Worm (Caenorhabditis elegans) whole organism, L1 larva: Measurements from ENCODE around the gene F54D5.2.

ENCODE experiments used
- ceh-82 ChIP-seq, 3 experiments: fragments of 150-350 bp in 1 of 3; sonication (generic microtip) in 2 of 3; optimal IDR thresholded peaks; 2 replicates each; lab custom pipeline; 2014 to 2017; ENCODE audit warnings: missing biosample characterization in 3 of 3, missing genetic modification characterization in 3 of 3
- lin-13 ChIP-seq: fragments of 150-350 bp; optimal IDR thresholded peaks from 2 replicates; lab custom pipeline; 2014; ENCODE audit warnings: missing biosample characterization, missing genetic modification reagents, missing genetic modification characterization

DNA sequence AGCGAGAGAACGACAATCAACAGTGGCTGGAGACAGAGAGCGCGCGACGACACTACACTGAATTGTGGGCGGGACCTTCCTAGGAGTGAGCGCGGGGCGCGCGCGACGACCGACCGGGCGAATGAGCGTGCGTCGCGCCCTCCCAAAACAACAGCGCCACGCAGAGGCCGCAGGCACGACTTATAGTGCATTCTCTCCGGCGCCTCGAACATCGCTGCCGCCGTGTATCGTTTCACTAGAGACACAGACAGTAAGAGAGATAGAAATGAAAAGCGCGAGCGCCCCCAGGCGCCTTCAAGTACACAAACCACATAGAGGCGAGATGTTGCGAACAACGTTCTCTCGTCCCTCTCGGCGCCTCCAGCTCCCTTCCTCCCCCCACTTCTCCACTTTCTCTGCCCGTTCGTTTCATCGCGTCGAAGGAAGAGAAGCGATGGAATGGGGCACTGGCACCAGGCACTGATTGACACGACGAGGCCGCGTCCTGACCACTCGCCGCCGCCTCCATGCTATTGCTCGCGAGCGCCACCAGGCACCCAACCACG lies 47.0 kb downstream of the F54D5.2 start:
- TF ChIP-seq ceh-82 (tag; optimal IDR thresholded peaks at IDR 0.05; lab: Kevin White, UChicago) (peak; percentile 39 to 58 (median 41)), lin-13 (GFP tag; lab: Kevin White, UChicago) (peak; percentile 36)
